Fruit fly (Drosophila melanogaster): ENCODE measurements around the gene CG42455.

dm6 chr3L:9972007-9972856 lies at the start of gene CG42455, which contains the start of the genes CG6674 and vnc:
- no peak for TF ChIP-seq EcR (GFP tag; optimal IDR thresholded peaks at IDR 0.05)
- peak; percentile 10 for TF ChIP-seq Pif1B (GFP tag; optimal IDR thresholded peaks at IDR 0.05)
- no peak for TF ChIP-seq CG32121 (GFP tag; IDR thresholded peaks at IDR 0.05)
- no peak for TF ChIP-seq Ets98B (GFP tag; IDR thresholded peaks at IDR 0.05)
- TF ChIP-seq CG10348 (GFP tag; IDR thresholded peaks at IDR 0.05): no peak
- no peak for TF ChIP-seq CG15710 (tag; optimal IDR thresholded peaks at IDR 0.05)
- no peak for TF ChIP-seq CG8159 (tag; optimal IDR thresholded peaks at IDR 0.05)
